Fruit fly (Drosophila melanogaster): ENCODE results near the gene CG3407.

CG3407 gene

dm6 chr2L:3781132-3781877 is 31.9 kb downstream of the CG3407 start (continued):
- TF ChIP-seq chif (GFP tag; optimal IDR thresholded peaks at IDR 0.05) (no peak), hth (optimal IDR thresholded peaks at IDR 0.05) (no peak), Usf (GFP tag; optimal IDR thresholded peaks at IDR 0.05) (no peak), CG9932 (GFP tag; IDR thresholded peaks at IDR 0.05) (no peak), gt (GFP tag; IDR thresholded peaks at IDR 0.05) (no peak), h (optimal IDR thresholded peaks at IDR 0.05) (no peak), Xbp1 (GFP tag; optimal IDR thresholded peaks at IDR 0.05) (no peak), sqz (GFP tag; optimal IDR thresholded peaks at IDR 0.05) (peak; percentile 83), Hr51 (GFP tag; optimal IDR thresholded peaks at IDR 0.05) (peak in 1 of 2 experiments; percentile 49), Bdp1 (GFP tag; optimal IDR thresholded peaks at IDR 0.05) (no peak), mirr (GFP tag; optimal IDR thresholded peaks at IDR 0.05) (no peak), CG11723 (GFP tag; optimal IDR thresholded peaks at IDR 0.05) (no peak), zfh2 (GFP tag; optimal IDR thresholded peaks at IDR 0.05) (no peak), Spps (tag; optimal IDR thresholded peaks at IDR 0.05) (no peak), H15 (GFP tag; IDR thresholded peaks at IDR 0.05) (0 out of 3 replicates have a peak, but pooled peaks have one; percentile 8), CG17385 (GFP tag; optimal IDR thresholded peaks at IDR 0.05) (peak; percentile 1), jigr1 (GFP tag; IDR thresholded peaks at IDR 0.05) (no peak), gce (GFP tag; IDR thresholded peaks at IDR 0.05) (no peak), Aef1 (GFP tag; IDR thresholded peaks at IDR 0.05) (peak; percentile 41; the same call in 2 of the 3 replicates), CG8388 (GFP tag; optimal IDR thresholded peaks at IDR 0.05) (no peak), D (optimal IDR thresholded peaks at IDR 0.05) (no peak), D (GFP tag; optimal IDR thresholded peaks at IDR 0.05) (no peak), Poxn (GFP tag; IDR thresholded peaks at IDR 0.05) (no peak), ap (GFP tag; IDR thresholded peaks at IDR 0.05) (no peak), dysf (GFP tag; IDR thresholded peaks at IDR 0.05) (peak; percentile 45; the same call in 2 of the 3 replicates), pros (GFP tag; optimal IDR thresholded peaks at IDR 0.05) (no peak), Taf1 (GFP tag; IDR thresholded peaks at IDR 0.05) (no peak), dmrt99B (tag; optimal IDR thresholded peaks at IDR 0.05) (no peak), CG8359 (GFP tag; optimal IDR thresholded peaks at IDR 0.05; ENCODE audit: borderline replicate concordance) (no peak), Sox102F (GFP tag; optimal IDR thresholded peaks at IDR 0.05) (peak; percentile 43), CG2678 (tag; optimal IDR thresholded peaks at IDR 0.05) (no peak), ATbp (GFP tag; optimal IDR thresholded peaks at IDR 0.05) (peak; percentile 26), pan (optimal IDR thresholded peaks at IDR 0.05) (no peak), pan (GFP tag; optimal IDR thresholded peaks at IDR 0.05 in 1 of 2, IDR thresholded peaks at IDR 0.05 in 1 of 2) (peak in 1 of 2 experiments; percentile 32), unpg (GFP tag; optimal IDR thresholded peaks at IDR 0.05) (no peak), CG12744 (GFP tag; optimal IDR thresholded peaks at IDR 0.05) (no peak), CG4328 (GFP tag; optimal IDR thresholded peaks at IDR 0.05) (no peak), E2f1 (GFP tag; IDR thresholded peaks at IDR 0.05) (peak; percentile 29; the same call in 1 of the 2 replicates), CG15601 (tag; optimal IDR thresholded peaks at IDR 0.05) (peak; percentile 16), CG15269 (tag; optimal IDR thresholded peaks at IDR 0.05) (peak; percentile 64), CG17829 (tag; optimal IDR thresholded peaks at IDR 0.05) (no peak), bcd (GFP tag; optimal IDR thresholded peaks at IDR 0.05) (no peak), Rx (GFP tag; IDR thresholded peaks at IDR 0.05) (no peak), zfh1 (GFP tag; IDR thresholded peaks at IDR 0.05) (no peak), exex (tag; optimal IDR thresholded peaks at IDR 0.05) (no peak), CG4617 (GFP tag; optimal IDR thresholded peaks at IDR 0.05; ENCODE audit: borderline replicate concordance) (no peak), pfk (GFP tag; optimal IDR thresholded peaks at IDR 0.05) (no peak), CTCF (GFP tag; optimal IDR thresholded peaks at IDR 0.05) (no peak), sisA (GFP tag; IDR thresholded peaks at IDR 0.05) (no peak), CG8944 (GFP tag; optimal IDR thresholded peaks at IDR 0.05) (no peak), CG11695 (GFP tag; IDR thresholded peaks at IDR 0.05) (0 out of 3 replicates have a peak, but pooled peaks have one; percentile 19)

All from whole organism, embryonic.